Worm (Caenorhabditis elegans) whole organism, L3 larva: Measurements from ENCODE around the gene znf-598.

Experiments
- R02D3.7 ChIP-seq: fragments of 150-350 bp; optimal IDR thresholded peaks from 2 replicates; lab custom pipeline; 2014; ENCODE audit warnings: missing biosample characterization, missing genetic modification characterization
- aly-2 ChIP-seq: fragments of 150-350 bp; optimal IDR thresholded peaks from 2 replicates; lab custom pipeline; 2014; ENCODE audit warnings: missing biosample characterization, missing genetic modification characterization
- ama-1 ChIP-seq: fragments of 150-350 bp; optimal IDR thresholded peaks from 2 replicates; lab custom pipeline; 2018
- ceh-28 ChIP-seq: fragments of 150-350 bp; optimal IDR thresholded peaks from 2 replicates; lab custom pipeline; 2014; ENCODE audit warnings: missing biosample characterization, missing genetic modification reagents, missing genetic modification characterization
- ceh-9 ChIP-seq: sonication (generic microtip); optimal IDR thresholded peaks from 2 replicates; lab custom pipeline; 2018; ENCODE audit warnings: missing biosample characterization, missing genetic modification characterization
- elt-3 ChIP-seq, 3 experiments: fragments of 150-350 bp in 1 of 3; sonication (generic microtip) in 2 of 3; optimal IDR thresholded peaks; 2 replicates in 2 of 3; 4 replicates in 1 of 3; lab custom pipeline; 2014 to 2017; ENCODE audit warnings: missing biosample characterization in 3 of 3, missing genetic modification characterization in 3 of 3
- fos-1 ChIP-seq: fragments of 150-350 bp; optimal IDR thresholded peaks from 2 replicates; lab custom pipeline; 2014; ENCODE audit warnings: missing biosample characterization, missing genetic modification characterization
- lin-39 ChIP-seq: fragments of 150-350 bp; optimal IDR thresholded peaks from 2 replicates; lab custom pipeline; 2018; ENCODE audit warnings: missing biosample characterization, missing genetic modification reagents, missing genetic modification characterization
- mdl-1 ChIP-seq: fragments of 150-350 bp; optimal IDR thresholded peaks from 2 replicates; lab custom pipeline; 2014; ENCODE audit warnings: missing biosample characterization, missing genetic modification characterization
- nhr-12 ChIP-seq: fragments of 150-350 bp; optimal IDR thresholded peaks from 2 replicates; lab custom pipeline; 2014; ENCODE audit warnings: missing biosample characterization, missing genetic modification characterization
- nhr-28 ChIP-seq: fragments of 150-350 bp; optimal IDR thresholded peaks from 2 replicates; lab custom pipeline; 2014; ENCODE audit warnings: missing biosample characterization, missing genetic modification characterization
- sea-2 ChIP-seq: fragments of 150-350 bp; sonication (generic microtip); optimal IDR thresholded peaks from 4 replicates; lab custom pipeline; 2014; ENCODE audit warnings: missing biosample characterization, missing genetic modification reagents, missing genetic modification characterization
- tbx-2 ChIP-seq: sonication (generic microtip); optimal IDR thresholded peaks from 2 replicates; lab custom pipeline; 2016; ENCODE audit warnings: mild to moderate bottlenecking, missing genetic modification characterization, missing compliant biosample characterization
- ztf-11 ChIP-seq: fragments of 150-350 bp; optimal IDR thresholded peaks from 2 replicates; lab custom pipeline; 2014; ENCODE audit warnings: missing biosample characterization, missing genetic modification characterization

DNA sequence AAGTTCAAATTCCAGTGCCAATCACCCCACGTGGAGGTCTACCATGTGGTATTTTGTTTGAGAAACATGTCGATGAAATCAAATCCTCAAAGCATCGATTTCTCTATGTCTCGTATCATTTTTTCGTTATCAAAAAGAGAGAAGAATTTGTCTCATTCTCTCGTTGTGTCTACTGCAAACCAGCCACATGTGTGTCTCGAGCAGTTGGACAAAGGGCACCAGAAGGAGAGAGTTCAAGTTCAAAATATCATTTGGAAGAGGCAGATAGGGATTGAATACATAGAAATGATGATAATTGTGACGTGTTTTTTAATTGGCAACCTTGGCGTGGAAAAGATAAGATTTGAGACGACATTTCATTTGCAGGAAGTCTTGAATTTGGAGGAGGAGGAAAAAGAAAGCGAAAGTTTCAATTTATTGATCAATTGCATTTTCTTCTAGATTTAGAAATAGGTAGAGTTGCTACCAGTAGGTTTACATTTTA, 33.7 kb downstream of the znf-598 start:
- TF ChIP-seq sea-2 (GFP tag; lab: Kevin White, UChicago), result no peak
- TF ChIP-seq lin-39 (tag; lab: Kevin White, UChicago), result no peak
- TF ChIP-seq mdl-1 (tag; lab: Kevin White, UChicago), result peak; percentile 60
- TF ChIP-seq R02D3.7 (tag; lab: Kevin White, UChicago), result no peak
- TF ChIP-seq ztf-11 (tag; lab: Kevin White, UChicago), result no peak
- no peak for TF ChIP-seq ama-1 (lab: Kevin White, UChicago)
- TF ChIP-seq ceh-28, result peak; percentile 27
- TF ChIP-seq fos-1 (tag; lab: Kevin White, UChicago), result no peak
- TF ChIP-seq ceh-9 (tag; lab: Kevin White, UChicago), result no peak
- no peak for TF ChIP-seq nhr-28 (tag; lab: Kevin White, UChicago)
- TF ChIP-seq nhr-12 (tag; lab: Kevin White, UChicago), result no peak
- TF ChIP-seq tbx-2, result no peak
- peak in 1 of 3 experiments; percentile 76 for TF ChIP-seq elt-3 (tag; optimal IDR thresholded peaks at IDR 0.05; lab: Kevin White, UChicago)
- TF ChIP-seq aly-2 (tag; lab: Kevin White, UChicago), result no peak
